Worm (Caenorhabditis elegans) whole organism, L3 larva: ENCODE data around the gene swt-5.

Experiments used
- aly-2 ChIP-seq: fragments of 150-350 bp; optimal IDR thresholded peaks from 2 replicates; lab custom pipeline; 2014; ENCODE audit warnings: missing biosample characterization, missing genetic modification characterization
- elt-1 ChIP-seq: fragments of 150-350 bp; optimal IDR thresholded peaks from 2 replicates; lab custom pipeline; 2014; ENCODE audit warnings: missing biosample characterization, missing genetic modification characterization
- elt-2 ChIP-seq: sonication (generic microtip); optimal IDR thresholded peaks from 2 replicates; lab custom pipeline; 2016; ENCODE audit warnings: missing genetic modification reagents, mild to moderate bottlenecking, missing genetic modification characterization, missing compliant biosample characterization
- elt-3 ChIP-seq, 3 experiments: fragments of 150-350 bp in 1 of 3; sonication (generic microtip) in 2 of 3; optimal IDR thresholded peaks; 2 replicates in 2 of 3; 4 replicates in 1 of 3; lab custom pipeline; 2014 to 2017; ENCODE audit warnings: missing biosample characterization in 3 of 3, missing genetic modification characterization in 3 of 3
- eor-1 ChIP-seq, 2 experiments: fragments of 150-350 bp; optimal IDR thresholded peaks; 2 replicates each; lab custom pipeline; 2014 to 2018; ENCODE audit warnings: missing biosample characterization in 2 of 2, missing genetic modification characterization in 2 of 2
- fkh-10 ChIP-seq: sonication (generic microtip); optimal IDR thresholded peaks from 2 replicates; lab custom pipeline; 2017; ENCODE audit warnings: missing biosample characterization, missing genetic modification reagents, missing genetic modification characterization
- fkh-2 ChIP-seq: fragments of 150-350 bp; optimal IDR thresholded peaks from 2 replicates; lab custom pipeline; 2014; ENCODE audit warnings: missing biosample characterization, missing genetic modification reagents, missing genetic modification characterization
- fos-1 ChIP-seq: fragments of 150-350 bp; optimal IDR thresholded peaks from 2 replicates; lab custom pipeline; 2014; ENCODE audit warnings: missing biosample characterization, missing genetic modification characterization
- hmg-11 ChIP-seq: sonication (generic microtip); optimal IDR thresholded peaks from 2 replicates; lab custom pipeline; 2016; ENCODE audit warnings: missing genetic modification characterization, missing compliant biosample characterization
- lin-15B ChIP-seq: fragments of 150-350 bp; optimal IDR thresholded peaks from 2 replicates; lab custom pipeline; 2014; ENCODE audit warnings: missing biosample characterization, missing genetic modification characterization
- lin-39 ChIP-seq: fragments of 150-350 bp; optimal IDR thresholded peaks from 2 replicates; lab custom pipeline; 2018; ENCODE audit warnings: missing biosample characterization, missing genetic modification reagents, missing genetic modification characterization
- mdl-1 ChIP-seq: fragments of 150-350 bp; optimal IDR thresholded peaks from 2 replicates; lab custom pipeline; 2014; ENCODE audit warnings: missing biosample characterization, missing genetic modification characterization
- mml-1 ChIP-seq: fragments of 150-350 bp; sonication (generic microtip); optimal IDR thresholded peaks from 3 replicates; lab custom pipeline; 2014; ENCODE audit warnings: missing biosample characterization, missing genetic modification characterization
- nfya-1 ChIP-seq: sonication (generic microtip); optimal IDR thresholded peaks from 2 replicates; lab custom pipeline; 2017; ENCODE audit warnings: missing genetic modification characterization, mild to moderate bottlenecking, missing compliant biosample characterization, antibody characterized with exemption, moderate library complexity; ENCODE audit not compliant: insufficient read depth
- nhr-12 ChIP-seq: fragments of 150-350 bp; optimal IDR thresholded peaks from 2 replicates; lab custom pipeline; 2014; ENCODE audit warnings: missing biosample characterization, missing genetic modification characterization
- nhr-23 ChIP-seq: fragments of 150-350 bp; optimal IDR thresholded peaks from 2 replicates; lab custom pipeline; 2014; ENCODE audit warnings: missing biosample characterization, missing genetic modification reagents, missing genetic modification characterization
- nhr-237 ChIP-seq: fragments of 150-350 bp; optimal IDR thresholded peaks from 2 replicates; lab custom pipeline; 2014; ENCODE audit warnings: missing biosample characterization, missing genetic modification characterization
- nhr-25 ChIP-seq: sonication (generic microtip); optimal IDR thresholded peaks from 2 replicates; lab custom pipeline; 2017; ENCODE audit warnings: missing biosample characterization, missing genetic modification characterization
- nhr-28 ChIP-seq: fragments of 150-350 bp; optimal IDR thresholded peaks from 2 replicates; lab custom pipeline; 2014; ENCODE audit warnings: missing biosample characterization, missing genetic modification characterization
- nhr-67 ChIP-seq: fragments of 150-350 bp; optimal IDR thresholded peaks from 2 replicates; lab custom pipeline; 2014; ENCODE audit warnings: missing biosample characterization, missing genetic modification characterization
- nhr-76 ChIP-seq: fragments of 150-350 bp; sonication (generic microtip); optimal IDR thresholded peaks from 5 replicates; lab custom pipeline; 2014; ENCODE audit warnings: missing biosample characterization, missing genetic modification characterization
- nhr-77 ChIP-seq: fragments of 150-350 bp; optimal IDR thresholded peaks from 2 replicates; lab custom pipeline; 2014; ENCODE audit warnings: missing biosample characterization, missing genetic modification characterization
- pha-4 ChIP-seq: fragments of 150-350 bp; optimal IDR thresholded peaks from 2 replicates; lab custom pipeline; 2014; ENCODE audit warnings: missing biosample characterization, missing genetic modification reagents, missing genetic modification characterization
- skn-1 ChIP-seq: fragments of 150-350 bp; optimal IDR thresholded peaks from 2 replicates; lab custom pipeline; 2014; ENCODE audit warnings: missing biosample characterization, missing genetic modification characterization
- snpc-4 ChIP-seq: fragments of 150-350 bp; optimal IDR thresholded peaks from 2 replicates; lab custom pipeline; 2014; ENCODE audit warnings: missing biosample characterization, missing genetic modification characterization
- tbx-2 ChIP-seq: sonication (generic microtip); optimal IDR thresholded peaks from 2 replicates; lab custom pipeline; 2016; ENCODE audit warnings: mild to moderate bottlenecking, missing genetic modification characterization, missing compliant biosample characterization
- unc-39 ChIP-seq: sonication (generic microtip); optimal IDR thresholded peaks from 4 replicates; lab custom pipeline; 2017; ENCODE audit warnings: missing biosample characterization, missing genetic modification characterization
- unc-62 ChIP-seq: fragments of 150-350 bp; sonication (generic microtip); optimal IDR thresholded peaks from 4 replicates; lab custom pipeline; 2014; ENCODE audit warnings: missing biosample characterization, missing genetic modification reagents, missing genetic modification characterization
- ztf-11 ChIP-seq: fragments of 150-350 bp; optimal IDR thresholded peaks from 2 replicates; lab custom pipeline; 2014; ENCODE audit warnings: missing biosample characterization, missing genetic modification characterization
- ztf-4 ChIP-seq: fragments of 150-350 bp; optimal IDR thresholded peaks from 2 replicates; lab custom pipeline; 2014; ENCODE audit warnings: missing biosample characterization, missing genetic modification characterization

swt-5 gene

ce11 chrV:9546860-9547269 is 45.7 kb downstream of the swt-5 start, which contains the start of gene his-37 (continued):
- no peak for TF ChIP-seq nhr-67 (tag; lab: Kevin White, UChicago)
- TF ChIP-seq nhr-23 (tag; lab: Kevin White, UChicago), result peak; percentile 100
- TF ChIP-seq elt-1 (tag; lab: Kevin White, UChicago), result peak; percentile 88
- peak; percentile 97 for TF ChIP-seq tbx-2
- peak; percentile 71 for TF ChIP-seq nhr-28 (tag; lab: Kevin White, UChicago)
- TF ChIP-seq hmg-11 (tag; lab: Kevin White, UChicago), result peak; percentile 91
- peak; percentile 97 for TF ChIP-seq unc-62 (GFP tag; lab: Kevin White, UChicago)
- peak; percentile 94 for TF ChIP-seq elt-2
- TF ChIP-seq elt-3 (tag; optimal IDR thresholded peaks at IDR 0.05; lab: Kevin White, UChicago), result peak; percentile 76 to 98 (median 96)
- peak; percentile 89 for TF ChIP-seq skn-1 (tag; lab: Kevin White, UChicago)
- TF ChIP-seq ztf-4, result peak; percentile 91
- TF ChIP-seq ztf-11 (tag; lab: Kevin White, UChicago), result peak; percentile 40

- TF ChIP-seq fos-1, result no peak
- TF ChIP-seq nhr-67 (tag; lab: Kevin White, UChicago), result no peak
- no peak for TF ChIP-seq unc-62 (GFP tag; lab: Kevin White, UChicago)
- peak; percentile 18 for TF ChIP-seq nhr-23 (tag; lab: Kevin White, UChicago)
- peak; percentile 25 for TF ChIP-seq nfya-1 (tag; lab: Kevin White, UChicago)
- peak; percentile 24 for TF ChIP-seq snpc-4 (tag; lab: Kevin White, UChicago)
- no peak for TF ChIP-seq aly-2 (tag; lab: Kevin White, UChicago)
- peak; percentile 54 for TF ChIP-seq pha-4 (tag; lab: Kevin White, UChicago)
- peak; percentile 18 for TF ChIP-seq lin-15B (tag; lab: Kevin White, UChicago)
- TF ChIP-seq nhr-25 (tag; lab: Kevin White, UChicago), result peak; percentile 22
- no peak for TF ChIP-seq nhr-77 (tag; lab: Kevin White, UChicago)
- no peak for TF ChIP-seq nhr-237
- peak; percentile 3 for TF ChIP-seq elt-2
These were observed 48.3 kb downstream of the swt-5 start, which contains the start of gene nstp-10 for ce11 chrV:9549459-9549858. Gene nstp-10 (minus strand): TSS chrV:9549836.

ce11 chrV:9550313-9550712 is 49.1 kb downstream of the swt-5 start, which contains the start of gene ehbp-1:
Gene ehbp-1 (plus strand): TSS chrV:9550644.
- TF ChIP-seq snpc-4 (tag; lab: Kevin White, UChicago) (no peak), fos-1 (no peak), nhr-23 (tag; lab: Kevin White, UChicago) (no peak), elt-3 (tag; optimal IDR thresholded peaks at IDR 0.05; lab: Kevin White, UChicago) (no peak), nhr-12 (tag; lab: Kevin White, UChicago) (no peak), mdl-1 (tag; lab: Kevin White, UChicago) (no peak), nfya-1 (tag; lab: Kevin White, UChicago) (peak; percentile 34), fkh-2 (tag; lab: Kevin White, UChicago) (no peak), nhr-237 (no peak), eor-1 (tag; optimal IDR thresholded peaks at IDR 0.05; lab: Kevin White, UChicago) (no peak), lin-39 (tag; lab: Kevin White, UChicago) (no peak), fkh-10 (GFP tag; lab: Kevin White, UChicago) (peak; percentile 32), unc-39 (tag; lab: Kevin White, UChicago) (no peak), nhr-76 (tag; lab: Kevin White, UChicago) (no peak), mml-1 (no peak), lin-15B (tag; lab: Kevin White, UChicago) (no peak)
